Worm (Caenorhabditis elegans) whole organism, late embryonic: ENCODE data around the gene srd-35.
A peak's percentile ranks its signal among the peaks of the same experiment; 100 is the strongest.

Source experiments
- F13H6.1 ChIP-seq: sonication (generic microtip); optimal IDR thresholded peaks from 2 replicates; lab custom pipeline; 2016; ENCODE audit warnings: missing genetic modification characterization, missing compliant biosample characterization
- K02D7.2 ChIP-seq: sonication (generic microtip); optimal IDR thresholded peaks from 2 replicates; lab custom pipeline; 2017; ENCODE audit warnings: mild to moderate bottlenecking, missing genetic modification characterization, missing compliant biosample characterization
- K09A11.1 ChIP-seq: sonication (generic microtip); optimal IDR thresholded peaks from 2 replicates; lab custom pipeline; 2017; ENCODE audit warnings: antibody characterized with exemption, mild to moderate bottlenecking, missing genetic modification characterization, missing compliant biosample characterization; ENCODE audit not compliant: insufficient read depth
- Y22D7AL.16 ChIP-seq: sonication (generic microtip); optimal IDR thresholded peaks from 2 replicates; lab custom pipeline; 2016; ENCODE audit warnings: missing genetic modification characterization, missing compliant biosample characterization
- ahr-1 ChIP-seq: sonication (generic microtip); optimal IDR thresholded peaks from 2 replicates; lab custom pipeline; 2016; ENCODE audit warnings: missing genetic modification characterization, missing compliant biosample characterization
- ceh-14 ChIP-seq: sonication (generic microtip); optimal IDR thresholded peaks from 2 replicates; lab custom pipeline; 2016; ENCODE audit warnings: missing genotype, missing genetic modification characterization, missing compliant biosample characterization
- ceh-19 ChIP-seq: fragments of 200-800 bp; sonication (Bioruptor generic); optimal IDR thresholded peaks from 2 replicates; lab custom pipeline; 2018; ENCODE audit warnings: mild to moderate bottlenecking, missing genetic modification characterization, missing compliant biosample characterization
- ceh-2 ChIP-seq: sonication (generic microtip); optimal IDR thresholded peaks from 2 replicates; lab custom pipeline; 2016; ENCODE audit warnings: missing genotype, missing genetic modification characterization, missing compliant biosample characterization
- ceh-30 ChIP-seq: fragments of 150-350 bp; optimal IDR thresholded peaks from 2 replicates; lab custom pipeline; 2014; ENCODE audit warnings: missing biosample characterization, missing genetic modification characterization
- ceh-34 ChIP-seq: sonication (generic microtip); optimal IDR thresholded peaks from 2 replicates; lab custom pipeline; 2016; ENCODE audit warnings: mild to moderate bottlenecking, missing genetic modification characterization, missing compliant biosample characterization
- ceh-6 ChIP-seq: fragments of 200-800 bp; sonication (Bioruptor generic); optimal IDR thresholded peaks from 2 replicates; lab custom pipeline; 2018; ENCODE audit warnings: mild to moderate bottlenecking, missing genetic modification characterization, missing compliant biosample characterization
- ceh-9 ChIP-seq: sonication (generic microtip); optimal IDR thresholded peaks from 2 replicates; lab custom pipeline; 2016; ENCODE audit warnings: mild to moderate bottlenecking, missing genetic modification characterization, inconsistent platforms, missing compliant biosample characterization
- che-1 ChIP-seq: sonication (generic microtip); optimal IDR thresholded peaks from 2 replicates; lab custom pipeline; 2016; ENCODE audit warnings: mild to moderate bottlenecking, missing genetic modification characterization, missing compliant biosample characterization
- dmd-4 ChIP-seq: sonication (generic microtip); optimal IDR thresholded peaks from 2 replicates; lab custom pipeline; 2016; ENCODE audit warnings: borderline replicate concordance, missing genetic modification characterization, missing compliant biosample characterization
- dve-1 ChIP-seq: sonication (generic microtip); optimal IDR thresholded peaks from 2 replicates; lab custom pipeline; 2017; ENCODE audit warnings: antibody characterized with exemption, mild to moderate bottlenecking, missing genetic modification characterization, missing compliant biosample characterization
- ets-4 ChIP-seq: sonication (generic microtip); optimal IDR thresholded peaks from 2 replicates; lab custom pipeline; 2016; ENCODE audit warnings: missing genetic modification characterization, missing compliant biosample characterization
- eyg-1 ChIP-seq: sonication (generic microtip); optimal IDR thresholded peaks from 2 replicates; lab custom pipeline; 2016; ENCODE audit warnings: missing genotype, missing genetic modification characterization, missing compliant biosample characterization
- fax-1 ChIP-seq: sonication (generic microtip); optimal IDR thresholded peaks from 2 replicates; lab custom pipeline; 2016; ENCODE audit warnings: missing genotype, missing genetic modification characterization, missing compliant biosample characterization
- fkh-6 ChIP-seq: sonication (generic microtip); optimal IDR thresholded peaks from 2 replicates; lab custom pipeline; 2016; ENCODE audit warnings: missing genetic modification characterization, missing compliant biosample characterization
- gmeb-2 ChIP-seq: sonication (generic microtip); optimal IDR thresholded peaks from 2 replicates; lab custom pipeline; 2016; ENCODE audit warnings: missing genetic modification characterization, inconsistent platforms, missing compliant biosample characterization
- hlh-13 ChIP-seq: fragments of 200-800 bp; sonication (Bioruptor generic); optimal IDR thresholded peaks from 2 replicates; lab custom pipeline; 2018; ENCODE audit warnings: mild to moderate bottlenecking, missing genetic modification characterization, missing compliant biosample characterization
- hlh-15 ChIP-seq: sonication (generic microtip); optimal IDR thresholded peaks from 2 replicates; lab custom pipeline; 2016; ENCODE audit warnings: missing genetic modification characterization, missing compliant biosample characterization
- hlh-30 ChIP-seq: sonication (generic microtip); optimal IDR thresholded peaks from 2 replicates; lab custom pipeline; 2017; ENCODE audit warnings: antibody characterized with exemption, missing genetic modification characterization, missing compliant biosample characterization; ENCODE audit not compliant: insufficient read depth
- lim-6 ChIP-seq: sonication (generic microtip); optimal IDR thresholded peaks from 2 replicates; lab custom pipeline; 2016; ENCODE audit warnings: missing genetic modification characterization, missing compliant biosample characterization
- lin-11 ChIP-seq: fragments of 200-800 bp; sonication (Bioruptor generic); optimal IDR thresholded peaks from 2 replicates; lab custom pipeline; 2018; ENCODE audit warnings: mild to moderate bottlenecking, missing genetic modification characterization, missing compliant biosample characterization
- mec-3 ChIP-seq: sonication (generic microtip); optimal IDR thresholded peaks from 2 replicates; lab custom pipeline; 2016; ENCODE audit warnings: borderline replicate concordance, missing genetic modification characterization, missing compliant biosample characterization
- nhr-11 ChIP-seq: fragments of 150-350 bp; optimal IDR thresholded peaks from 2 replicates; lab custom pipeline; 2014; ENCODE audit warnings: missing biosample characterization, missing genetic modification characterization
- odd-2 ChIP-seq: sonication (generic microtip); optimal IDR thresholded peaks from 2 replicates; lab custom pipeline; 2017; ENCODE audit warnings: antibody characterized with exemption, mild to moderate bottlenecking, missing genetic modification characterization, missing compliant biosample characterization
- pag-3 ChIP-seq: sonication (generic microtip); optimal IDR thresholded peaks from 2 replicates; lab custom pipeline; 2016; ENCODE audit warnings: missing compliant biosample characterization, missing genetic modification characterization, borderline replicate concordance
- pat-9 ChIP-seq: fragments of 200-800 bp; sonication (Bioruptor generic); optimal IDR thresholded peaks from 2 replicates; lab custom pipeline; 2018; ENCODE audit warnings: mild to moderate bottlenecking, missing genetic modification characterization, moderate library complexity, missing compliant biosample characterization
- pax-1 ChIP-seq: fragments of 150-350 bp; optimal IDR thresholded peaks from 2 replicates; lab custom pipeline; 2014; ENCODE audit warnings: missing biosample characterization, missing genetic modification characterization
- pha-2 ChIP-seq: sonication (generic microtip); optimal IDR thresholded peaks from 2 replicates; lab custom pipeline; 2017; ENCODE audit warnings: mild to moderate bottlenecking, missing genetic modification characterization, missing compliant biosample characterization
- pha-4 ChIP-seq: fragments of 150-350 bp; optimal IDR thresholded peaks from 2 replicates; lab custom pipeline; 2018; ENCODE audit warnings: missing biosample characterization, missing genetic modification reagents, missing genetic modification characterization
- pros-1 ChIP-seq: fragments of 150-350 bp; optimal IDR thresholded peaks from 2 replicates; lab custom pipeline; 2014; ENCODE audit warnings: missing biosample characterization, missing genetic modification reagents, missing genetic modification characterization
- ref-2 ChIP-seq: sonication (generic microtip); optimal IDR thresholded peaks from 2 replicates; lab custom pipeline; 2016; ENCODE audit warnings: missing genetic modification characterization, missing compliant biosample characterization
- rnt-1 ChIP-seq: sonication (generic microtip); optimal IDR thresholded peaks from 2 replicates; lab custom pipeline; 2016; ENCODE audit warnings: missing genetic modification characterization, missing compliant biosample characterization
- sdc-2 ChIP-seq: sonication (generic microtip); optimal IDR thresholded peaks from 2 replicates; lab custom pipeline; 2016; ENCODE audit warnings: missing genotype, missing genetic modification characterization, missing compliant biosample characterization
- sox-2 ChIP-seq: fragments of 200-800 bp; sonication (Bioruptor generic); IDR thresholded peaks from 2 replicates; pipeline ENCODE4 v1.3.6; 2022; ENCODE audit warnings: missing genetic modification reagents, missing genetic modification characterization, missing compliant biosample characterization
- sox-4 ChIP-seq: sonication (generic microtip); optimal IDR thresholded peaks from 2 replicates; lab custom pipeline; 2017; ENCODE audit warnings: mild to moderate bottlenecking, missing genetic modification characterization, inconsistent platforms, missing compliant biosample characterization
- syd-9 ChIP-seq: sonication (generic microtip); optimal IDR thresholded peaks from 2 replicates; lab custom pipeline; 2016; ENCODE audit warnings: mild to moderate bottlenecking, missing genetic modification characterization, moderate library complexity, missing compliant biosample characterization
- ttx-3 ChIP-seq: sonication (generic microtip); optimal IDR thresholded peaks from 2 replicates; lab custom pipeline; 2016; ENCODE audit warnings: missing genetic modification reagents, missing genetic modification characterization, missing compliant biosample characterization
- unc-3 ChIP-seq, 2 experiments: fragments of 200-800 bp in 1 of 2; sonication (Bioruptor generic) in 1 of 2; sonication (generic microtip) in 1 of 2; conservative IDR thresholded peaks in 1 of 2; optimal IDR thresholded peaks in 1 of 2; 2 replicates each; pipeline versions ENCODE4 v1.3.6 to Lab custom; 2016 to 2022; ENCODE audit warnings: missing compliant biosample characterization in 2 of 2, missing genetic modification characterization in 2 of 2, missing genetic modification reagents in 1 of 2
- unc-42 ChIP-seq: sonication (generic microtip); optimal IDR thresholded peaks from 2 replicates; lab custom pipeline; 2016; ENCODE audit warnings: missing genotype, missing genetic modification characterization, missing compliant biosample characterization
- unc-86 ChIP-seq: sonication (generic microtip); optimal IDR thresholded peaks from 2 replicates; lab custom pipeline; 2016; ENCODE audit warnings: missing genetic modification characterization, missing compliant biosample characterization
- zip-5 ChIP-seq: sonication (generic microtip); optimal IDR thresholded peaks from 2 replicates; lab custom pipeline; 2016; ENCODE audit warnings: missing genetic modification characterization, missing compliant biosample characterization
- ztf-16 ChIP-seq: sonication (generic microtip); optimal IDR thresholded peaks from 2 replicates; lab custom pipeline; 2017; ENCODE audit warnings: missing genetic modification characterization, missing compliant biosample characterization

srd-35 gene

ce11 chrV:13000068-13000467 is 35.9 kb downstream of the srd-35 start:
- no peak for TF ChIP-seq pag-3
- TF ChIP-seq gmeb-2 = no peak
- TF ChIP-seq ceh-30 (tag; lab: Kevin White, UChicago) = no peak
- TF ChIP-seq che-1 (tag; lab: Kevin White, UChicago) = no peak
- no peak for TF ChIP-seq hlh-13 (GFP tag; lab: Kevin White, UChicago)
- no peak for TF ChIP-seq ceh-34
- TF ChIP-seq lim-6 (tag; lab: Kevin White, UChicago) = no peak
- no peak for TF ChIP-seq pros-1 (tag; lab: Kevin White, UChicago)
- no peak for TF ChIP-seq ceh-19 (GFP tag; lab: Kevin White, UChicago)
- TF ChIP-seq pat-9 (tag; lab: Kevin White, UChicago) = no peak
- no peak for TF ChIP-seq unc-42 (tag; lab: Kevin White, UChicago)
- no peak for TF ChIP-seq pha-4 (tag; lab: Kevin White, UChicago)
- no peak for TF ChIP-seq sox-2 (GFP tag; lab: Robert Waterston, UW)
- no peak for TF ChIP-seq dve-1
- no peak for TF ChIP-seq hlh-15 (tag; lab: Kevin White, UChicago)
- no peak for TF ChIP-seq Y22D7AL.16

- no peak for TF ChIP-seq ceh-30 (tag; lab: Kevin White, UChicago)
- TF ChIP-seq pha-2 (tag; lab: Kevin White, UChicago) = no peak
- no peak for TF ChIP-seq unc-86
- TF ChIP-seq mec-3 = no peak
- no peak for TF ChIP-seq ztf-16
- no peak for TF ChIP-seq ttx-3 (tag; lab: Kevin White, UChicago)
- TF ChIP-seq che-1 (tag; lab: Kevin White, UChicago) = no peak
- no peak for TF ChIP-seq sdc-2
- TF ChIP-seq, all 69 proteins: peak for 0
These were observed 37.9 kb downstream of the srd-35 start, which contains the start of gene inft-2 for ce11 chrV:13002070-13002469. Gene inft-2, plus strand, starts transcription at chrV:13002317.

ce11 chrV:13003378-13003777 is 39.2 kb downstream of the srd-35 start:
- peak; percentile 76 for TF ChIP-seq dve-1
- peak; percentile 65 for TF ChIP-seq ref-2 (tag; lab: Kevin White, UChicago)
- TF ChIP-seq K02D7.2 (tag; lab: Kevin White, UChicago) = peak; percentile 86
- TF ChIP-seq eyg-1 = peak; percentile 65
- peak; percentile 76 for TF ChIP-seq sdc-2
- TF ChIP-seq ets-4 = peak; percentile 44
- peak; percentile 66 for TF ChIP-seq pag-3
- TF ChIP-seq unc-3 (GFP tag; conservative IDR thresholded peaks at IDR 0.05; lab: Robert Waterston, UW) = peak; percentile 81
- TF ChIP-seq unc-3 (tag; optimal IDR thresholded peaks at IDR 0.05; lab: Kevin White, UChicago) = peak; percentile 69
- TF ChIP-seq ceh-14 (tag; lab: Kevin White, UChicago) = peak; percentile 82
- peak; percentile 45 for TF ChIP-seq zip-5 (tag; lab: Kevin White, UChicago)
- TF ChIP-seq odd-2 (tag; lab: Kevin White, UChicago) = peak; percentile 11
- peak; percentile 86 for TF ChIP-seq fax-1
- TF ChIP-seq pha-4 (tag; lab: Kevin White, UChicago) = no peak
- TF ChIP-seq gmeb-2 = peak; percentile 80
- TF ChIP-seq ceh-2 (tag; lab: Kevin White, UChicago) = peak; percentile 73
- peak; percentile 87 for TF ChIP-seq fkh-6 (tag; lab: Kevin White, UChicago)
- TF ChIP-seq Y22D7AL.16 = peak; percentile 91
- peak; percentile 85 for TF ChIP-seq unc-86
- TF ChIP-seq ztf-16 = peak; percentile 90
- TF ChIP-seq che-1 (tag; lab: Kevin White, UChicago) = peak; percentile 87
- TF ChIP-seq rnt-1 (tag; lab: Kevin White, UChicago) = peak; percentile 76
- TF ChIP-seq dmd-4 (tag; lab: Kevin White, UChicago) = peak; percentile 82
- peak; percentile 74 for TF ChIP-seq ttx-3 (tag; lab: Kevin White, UChicago)
- peak; percentile 89 for TF ChIP-seq pat-9 (tag; lab: Kevin White, UChicago)
- peak; percentile 83 for TF ChIP-seq ceh-19 (GFP tag; lab: Kevin White, UChicago)
- TF ChIP-seq sox-4 (tag; lab: Kevin White, UChicago) = peak; percentile 89
- peak; percentile 68 for TF ChIP-seq K09A11.1 (tag; lab: Kevin White, UChicago)
- TF ChIP-seq ceh-9 (tag; lab: Kevin White, UChicago) = peak; percentile 78
- peak; percentile 83 for TF ChIP-seq ceh-6 (GFP tag; lab: Kevin White, UChicago)
- peak; percentile 27 for TF ChIP-seq hlh-15 (tag; lab: Kevin White, UChicago)
- peak; percentile 74 for TF ChIP-seq lin-11 (tag; lab: Kevin White, UChicago)
- no peak for TF ChIP-seq pax-1
- no peak for TF ChIP-seq nhr-11 (tag; lab: Kevin White, UChicago)
- peak; percentile 83 for TF ChIP-seq F13H6.1 (tag; lab: Kevin White, UChicago)
- TF ChIP-seq hlh-30 (tag; lab: Kevin White, UChicago) = peak; percentile 12
- peak; percentile 86 for TF ChIP-seq syd-9 (tag; lab: Kevin White, UChicago)
- peak; percentile 55 for TF ChIP-seq ahr-1
